Fruit fly (Drosophila melanogaster) whole organism, embryonic: Measurements from ENCODE around the gene CG14286.

Experiments
- Adf1 ChIP-seq: fragments of 200-800 bp; sonication (Bioruptor generic); IDR thresholded peaks from 2 replicates; pipeline ENCODE4 v1.3.6; 2022; ENCODE audit warnings: missing biosample characterization, missing genetic modification characterization
- CG10462 ChIP-seq: fragments of 200-800 bp; sonication (Bioruptor generic); optimal IDR thresholded peaks from 2 replicates; lab custom pipeline; 2016; ENCODE audit warnings: missing biosample characterization, missing genetic modification characterization
- CG13296 ChIP-seq: fragments of 200-800 bp; sonication (Bioruptor generic); optimal IDR thresholded peaks from 3 replicates; lab custom pipeline; 2018; ENCODE audit warnings: missing biosample characterization, mild to moderate bottlenecking, missing genetic modification characterization
- CG1529 ChIP-seq: fragments of 200-800 bp; sonication (Bioruptor generic); optimal IDR thresholded peaks from 3 replicates; lab custom pipeline; 2018; ENCODE audit warnings: missing biosample characterization, missing genetic modification characterization
- CG15479 ChIP-seq: fragments of 200-800 bp; sonication (Bioruptor generic); optimal IDR thresholded peaks from 3 replicates; lab custom pipeline; 2019; ENCODE audit warnings: missing biosample characterization, mild to moderate bottlenecking, missing genetic modification characterization, moderate library complexity
- CG1647 ChIP-seq: fragments of 200-800 bp; sonication (Bioruptor generic); optimal IDR thresholded peaks from 3 replicates; lab custom pipeline; 2016; ENCODE audit warnings: missing biosample characterization, missing genetic modification characterization
- CG17359 ChIP-seq: fragments of 200-800 bp; sonication (Bioruptor generic); optimal IDR thresholded peaks from 3 replicates; lab custom pipeline; 2018; ENCODE audit warnings: missing biosample characterization, mild to moderate bottlenecking, missing genetic modification characterization, moderate library complexity
- CG18011 ChIP-seq: fragments of 200-800 bp; sonication (Bioruptor generic); optimal IDR thresholded peaks from 2 replicates; lab custom pipeline; 2017; ENCODE audit warnings: missing biosample characterization, missing genetic modification characterization, mild to moderate bottlenecking, moderate library complexity, missing genotype
- CG31388 ChIP-seq: fragments of 200-800 bp; sonication (Bioruptor generic); optimal IDR thresholded peaks from 2 replicates; lab custom pipeline; 2016; ENCODE audit warnings: missing biosample characterization, missing genetic modification characterization
- CG3163 ChIP-seq: fragments of 200-800 bp; sonication (Bioruptor generic); optimal IDR thresholded peaks from 3 replicates; lab custom pipeline; 2016; ENCODE audit warnings: missing biosample characterization, missing genetic modification characterization
- CG43689 ChIP-seq: fragments of 200-800 bp; sonication (Bioruptor generic); IDR thresholded peaks from 2 replicates; pipeline ENCODE4 v1.3.6; 2022; ENCODE audit warnings: missing biosample characterization, missing genetic modification characterization
- CG4730 ChIP-seq: fragments of 200-800 bp; sonication (Bioruptor generic); IDR thresholded peaks from 2 replicates; pipeline ENCODE4 v1.3.6; 2022; ENCODE audit warnings: missing biosample characterization, missing genetic modification characterization
- CG6175 ChIP-seq: fragments of 200-800 bp; sonication (Bioruptor generic); IDR thresholded peaks from 3 replicates; pipeline ENCODE4 v1.3.6; 2022; ENCODE audit warnings: missing biosample characterization, missing genetic modification characterization
- CG6272 ChIP-seq: fragments of 200-800 bp; sonication (Bioruptor generic); IDR thresholded peaks from 2 replicates; pipeline ENCODE4 v1.3.6; 2022; ENCODE audit warnings: missing biosample characterization, missing genetic modification characterization
- CG7271 ChIP-seq: fragments of 200-800 bp; sonication (Bioruptor generic); optimal IDR thresholded peaks from 2 replicates; lab custom pipeline; 2018; ENCODE audit warnings: missing biosample characterization, mild to moderate bottlenecking, missing genetic modification characterization, moderate library complexity
- CG8089 ChIP-seq: fragments of 200-800 bp; sonication (Bioruptor generic); optimal IDR thresholded peaks from 3 replicates; lab custom pipeline; 2016; ENCODE audit warnings: missing biosample characterization, missing genetic modification characterization
- CG9215 ChIP-seq: fragments of 200-800 bp; sonication (Bioruptor generic); IDR thresholded peaks from 2 replicates; pipeline ENCODE4 v1.3.6; 2022; ENCODE audit warnings: missing biosample characterization, missing genetic modification characterization
- Camta ChIP-seq: fragments of 200-800 bp; sonication (Bioruptor generic); optimal IDR thresholded peaks from 2 replicates; lab custom pipeline; 2016; ENCODE audit warnings: missing biosample characterization, missing genetic modification characterization
- Hr51 ChIP-seq, 2 experiments: fragments of 200-800 bp; sonication (Bioruptor generic); optimal IDR thresholded peaks; 2 replicates in 1 of 2; 3 replicates in 1 of 2; lab custom pipeline; 2016 to 2018; ENCODE audit warnings: missing biosample characterization in 2 of 2, missing genetic modification characterization in 2 of 2, mild to moderate bottlenecking in 1 of 2, moderate library complexity in 1 of 2
- Meics ChIP-seq: fragments of 200-800 bp; sonication (Bioruptor generic); optimal IDR thresholded peaks from 2 replicates; lab custom pipeline; 2017; ENCODE audit warnings: missing biosample characterization, mild to moderate bottlenecking, missing genetic modification characterization
- NK7.1 ChIP-seq: fragments of 200-800 bp; sonication (Bioruptor generic); optimal IDR thresholded peaks from 3 replicates; lab custom pipeline; 2016; ENCODE audit warnings: missing biosample characterization, missing genetic modification characterization
- Rfx ChIP-seq: fragments of 200-800 bp; sonication (Bioruptor generic); IDR thresholded peaks from 2 replicates; pipeline ENCODE4 v1.3.6; 2022; ENCODE audit warnings: missing biosample characterization, missing genetic modification characterization
- Six4 ChIP-seq: fragments of 200-800 bp; sonication (Bioruptor generic); optimal IDR thresholded peaks from 2 replicates; lab custom pipeline; 2016; ENCODE audit warnings: missing biosample characterization, missing genetic modification characterization
- Sry-δ ChIP-seq: fragments of 200-800 bp; sonication (Bioruptor generic); optimal IDR thresholded peaks from 2 replicates; lab custom pipeline; 2016; ENCODE audit warnings: missing biosample characterization, missing genetic modification characterization
- Ssrp ChIP-seq: fragments of 200-800 bp; sonication (Bioruptor generic); optimal IDR thresholded peaks from 2 replicates; lab custom pipeline; 2018; ENCODE audit warnings: missing biosample characterization, mild to moderate bottlenecking, missing genetic modification characterization, moderate library complexity
- ara ChIP-seq: fragments of 200-800 bp; sonication (Bioruptor generic); IDR thresholded peaks from 2 replicates; pipeline ENCODE4 v1.3.6; 2022; ENCODE audit warnings: missing biosample characterization, missing genetic modification characterization
- crc ChIP-seq: fragments of 200-800 bp; sonication (Bioruptor generic); optimal IDR thresholded peaks from 2 replicates; lab custom pipeline; 2016; ENCODE audit warnings: missing biosample characterization, missing genetic modification characterization
- cwo ChIP-seq: fragments of 200-800 bp; sonication (Bioruptor generic); optimal IDR thresholded peaks from 3 replicates; lab custom pipeline; 2017; ENCODE audit warnings: missing biosample characterization, missing genetic modification characterization, mild to moderate bottlenecking, moderate library complexity, missing genetic modification reagents
- dimm ChIP-seq: fragments of 200-800 bp; sonication (Bioruptor generic); IDR thresholded peaks from 2 replicates; pipeline ENCODE4 v1.3.6; 2022; ENCODE audit warnings: missing biosample characterization, missing genetic modification characterization
- dpn ChIP-seq, 2 experiments: fragments of 200-800 bp; sonication (Bioruptor generic); optimal IDR thresholded peaks; 3 replicates each; lab custom pipeline; 2016; ENCODE audit warnings: missing biosample characterization in 2 of 2, missing genetic modification characterization in 2 of 2
- fd102C ChIP-seq: fragments of 200-800 bp; sonication (Bioruptor generic); optimal IDR thresholded peaks from 2 replicates; lab custom pipeline; 2018; ENCODE audit warnings: missing biosample characterization, mild to moderate bottlenecking, missing genetic modification characterization, moderate library complexity
- gfzf ChIP-seq: fragments of 200-800 bp; sonication (Bioruptor generic); optimal IDR thresholded peaks from 2 replicates; lab custom pipeline; 2016; ENCODE audit warnings: missing biosample characterization, mild to moderate bottlenecking, missing genetic modification characterization, moderate library complexity
- h ChIP-seq: fragments of >200 bp; optimal IDR thresholded peaks from 2 replicates; lab custom pipeline; 2017
- ind ChIP-seq: fragments of 200-800 bp; sonication (Bioruptor generic); optimal IDR thresholded peaks from 3 replicates; lab custom pipeline; 2016; ENCODE audit warnings: missing biosample characterization, missing genetic modification characterization
- inv ChIP-seq: fragments of 200-800 bp; sonication (Bioruptor generic); IDR thresholded peaks from 2 replicates; pipeline ENCODE4 v1.3.6; 2022; ENCODE audit warnings: missing biosample characterization, missing genetic modification characterization; ENCODE audit not compliant: partially characterized antibody
- jigr1 ChIP-seq: fragments of 200-800 bp; sonication (Bioruptor generic); IDR thresholded peaks from 3 replicates; pipeline ENCODE4 v1.3.6; 2022; ENCODE audit warnings: missing biosample characterization, missing genetic modification characterization
- klu ChIP-seq: fragments of 200-800 bp; sonication (Bioruptor generic); IDR thresholded peaks from 2 replicates; pipeline ENCODE4 v1.3.6; 2022; ENCODE audit warnings: missing biosample characterization, missing genetic modification characterization
- lbe ChIP-seq: fragments of 200-800 bp; sonication (Bioruptor generic); optimal IDR thresholded peaks from 2 replicates; lab custom pipeline; 2016; ENCODE audit warnings: missing biosample characterization, mild to moderate bottlenecking, missing genetic modification characterization
- maf-S ChIP-seq: fragments of 200-800 bp; sonication (Bioruptor generic); optimal IDR thresholded peaks from 2 replicates; lab custom pipeline; 2016; ENCODE audit warnings: missing biosample characterization, missing genetic modification characterization
- nerfin-2 ChIP-seq: fragments of 200-800 bp; sonication (Bioruptor generic); IDR thresholded peaks from 2 replicates; pipeline ENCODE4 v1.3.6; 2022; ENCODE audit warnings: missing biosample characterization, missing genetic modification characterization; ENCODE audit not compliant: partially characterized antibody
- nom ChIP-seq: fragments of 200-800 bp; sonication (Bioruptor generic); optimal IDR thresholded peaks from 2 replicates; lab custom pipeline; 2017; ENCODE audit warnings: missing biosample characterization, missing genetic modification characterization, mild to moderate bottlenecking, moderate library complexity, missing genetic modification reagents
- phol ChIP-seq: fragments of 200-800 bp; sonication (Bioruptor generic); optimal IDR thresholded peaks from 3 replicates; lab custom pipeline; 2018; ENCODE audit warnings: missing biosample characterization, mild to moderate bottlenecking, missing genetic modification characterization, moderate library complexity
- pzg ChIP-seq: fragments of 200-800 bp; sonication (Bioruptor generic); optimal IDR thresholded peaks from 3 replicates; lab custom pipeline; 2018; ENCODE audit warnings: missing biosample characterization, mild to moderate bottlenecking, missing genetic modification characterization, moderate library complexity
- rib ChIP-seq: fragments of 200-800 bp; sonication (Bioruptor generic); IDR thresholded peaks from 2 replicates; pipeline ENCODE4 v1.3.6; 2022; ENCODE audit warnings: missing biosample characterization, missing genetic modification characterization
- ro ChIP-seq: fragments of 200-800 bp; sonication (Bioruptor generic); IDR thresholded peaks from 2 replicates; pipeline ENCODE4 v1.3.6; 2022; ENCODE audit warnings: missing biosample characterization, missing genetic modification characterization
- scrt ChIP-seq: fragments of 200-800 bp; sonication (Bioruptor generic); optimal IDR thresholded peaks from 2 replicates; lab custom pipeline; 2018; ENCODE audit warnings: missing biosample characterization, mild to moderate bottlenecking, missing genetic modification characterization, moderate library complexity
- sens-2 ChIP-seq: fragments of 200-800 bp; sonication (Bioruptor generic); IDR thresholded peaks from 2 replicates; pipeline ENCODE4 v1.3.6; 2022; ENCODE audit warnings: missing biosample characterization, missing genetic modification characterization
- trh ChIP-seq: fragments of 200-800 bp; sonication (Bioruptor generic); optimal IDR thresholded peaks from 2 replicates; lab custom pipeline; 2016; ENCODE audit warnings: missing biosample characterization, missing genetic modification characterization
- usp ChIP-seq: fragments of >200 bp; optimal IDR thresholded peaks from 2 replicates; lab custom pipeline; 2017; ENCODE audit warnings: missing biosample characterization, missing genetic modification characterization
- vfl ChIP-seq: fragments of 200-800 bp; sonication (Bioruptor generic); optimal IDR thresholded peaks from 2 replicates; lab custom pipeline; 2016; ENCODE audit warnings: missing biosample characterization, missing genetic modification characterization

CG14286 gene

DNA sequence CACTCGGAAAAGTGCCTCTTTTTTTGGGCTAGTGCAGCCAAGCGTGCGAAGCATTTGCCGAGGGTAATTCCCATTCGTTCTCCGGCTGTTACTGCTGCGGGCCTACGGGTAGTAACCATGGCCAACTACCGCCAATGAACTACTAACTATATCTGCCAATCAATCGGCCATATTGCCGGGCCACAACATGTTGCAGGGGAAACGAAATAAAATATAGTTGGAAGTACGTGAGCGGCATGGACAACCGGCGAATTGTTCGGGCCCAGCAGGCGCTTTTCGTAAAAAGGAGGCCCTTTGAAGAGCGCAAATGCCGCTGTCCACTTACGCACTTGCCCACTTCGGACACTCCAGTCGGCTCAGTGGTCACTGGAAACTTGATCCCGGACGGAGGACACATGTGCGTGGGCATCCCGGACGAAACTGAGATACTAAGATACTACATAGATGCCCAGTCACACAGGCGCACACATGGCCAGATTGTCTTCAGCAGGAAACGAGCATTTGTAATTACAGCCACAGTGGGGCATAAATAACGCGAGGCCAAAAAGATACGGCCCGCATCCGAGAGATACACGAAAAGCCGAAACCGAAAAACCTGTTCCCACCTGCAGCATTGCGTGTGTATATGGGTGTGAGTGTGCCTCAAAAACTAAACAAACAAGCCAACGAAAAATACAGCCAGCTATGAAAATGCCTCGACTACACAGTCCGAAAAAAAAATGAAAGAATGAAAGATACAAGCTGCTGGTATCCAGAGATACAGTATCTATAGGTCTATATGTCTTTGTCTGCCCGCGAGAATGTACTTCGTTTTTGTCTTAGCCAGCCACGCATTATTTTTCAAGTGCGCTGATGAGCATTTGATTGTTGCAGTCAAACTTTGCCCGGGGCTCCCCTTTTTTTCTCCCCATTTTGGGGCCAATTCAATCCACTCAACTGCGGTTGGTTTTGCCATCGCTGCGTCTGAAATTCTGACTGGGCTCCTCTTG lies 36.2 kb upstream of the CG14286 start (continued):
- no peak for TF ChIP-seq pzg (GFP tag; lab: Kevin White, UChicago)
- TF ChIP-seq ara (GFP tag; lab: Robert Waterston, UW): 0 out of 2 replicates have a peak, but pooled peaks have one; percentile 22
- no peak for TF ChIP-seq nerfin-2
- TF ChIP-seq crc (GFP tag; lab: Kevin White, UChicago): no peak
- TF ChIP-seq CG43689 (GFP tag; lab: Robert Waterston, UW): no peak
- peak; percentile 36 for TF ChIP-seq Meics (GFP tag; lab: Kevin White, UChicago)
- TF ChIP-seq dpn (GFP tag; optimal IDR thresholded peaks at IDR 0.05; lab: Kevin White, UChicago): peak in 1 of 2 experiments; percentile 15
- no peak for TF ChIP-seq rib
- TF ChIP-seq vfl (GFP tag; lab: Kevin White, UChicago): no peak
- no peak for TF ChIP-seq NK7.1
- no peak for TF ChIP-seq trh (GFP tag; lab: Kevin White, UChicago)
- no peak for TF ChIP-seq nom (GFP tag; lab: Kevin White, UChicago)
- TF ChIP-seq inv (GFP tag; lab: Robert Waterston, UW): no peak
- TF ChIP-seq CG13296: no peak
- no peak for TF ChIP-seq lbe (GFP tag; lab: Kevin White, UChicago)
- TF ChIP-seq Hr51 (GFP tag; optimal IDR thresholded peaks at IDR 0.05; lab: Kevin White, UChicago): peak in 1 of 2 experiments; percentile 6
- TF ChIP-seq scrt (GFP tag; lab: Kevin White, UChicago): no peak
- no peak for TF ChIP-seq Sry-δ (GFP tag; lab: Kevin White, UChicago)
- TF ChIP-seq sens-2 (GFP tag; lab: Robert Waterston, UW): no peak
- no peak for TF ChIP-seq h (lab: Kevin White, UChicago)
- TF ChIP-seq CG6272: no peak
- no peak for TF ChIP-seq CG10462
- TF ChIP-seq ro (GFP tag; lab: Robert Waterston, UW): no peak
- no peak for TF ChIP-seq Camta (GFP tag; lab: Kevin White, UChicago)
- no peak for TF ChIP-seq CG18011 (GFP tag; lab: Kevin White, UChicago)
- no peak for TF ChIP-seq Six4
- TF ChIP-seq CG31388 (GFP tag; lab: Kevin White, UChicago): no peak
- no peak for TF ChIP-seq usp
- TF ChIP-seq ind (GFP tag; lab: Kevin White, UChicago): peak; percentile 33
- TF ChIP-seq CG6175 (GFP tag; lab: Robert Waterston, UW): no peak; the same call in 2 of the 3 replicates
- TF ChIP-seq CG3163 (GFP tag; lab: Kevin White, UChicago): no peak
- TF ChIP-seq klu (GFP tag; lab: Robert Waterston, UW): no peak
- peak; percentile 8 for TF ChIP-seq CG1529 (GFP tag; lab: Kevin White, UChicago)
- no peak for TF ChIP-seq CG15479 (GFP tag; lab: Kevin White, UChicago)
- TF ChIP-seq dimm: no peak
- no peak for TF ChIP-seq CG4730 (GFP tag; lab: Robert Waterston, UW)
- no peak for TF ChIP-seq Adf1 (GFP tag; lab: Robert Waterston, UW)
- TF ChIP-seq maf-S (GFP tag; lab: Kevin White, UChicago): no peak
- peak; percentile 41 for TF ChIP-seq CG17359 (tag; lab: Kevin White, UChicago)
- TF ChIP-seq fd102C (GFP tag; lab: Kevin White, UChicago): no peak
- TF ChIP-seq gfzf (GFP tag; lab: Kevin White, UChicago): no peak
- TF ChIP-seq phol (tag; lab: Kevin White, UChicago): peak; percentile 7
- no peak for TF ChIP-seq CG1647 (GFP tag; lab: Kevin White, UChicago)
- no peak for TF ChIP-seq jigr1 (GFP tag; lab: Robert Waterston, UW)
- no peak for TF ChIP-seq CG9215 (GFP tag; lab: Robert Waterston, UW)
- no peak for TF ChIP-seq CG7271 (tag; lab: Kevin White, UChicago)
- peak; percentile 16 for TF ChIP-seq cwo (GFP tag; lab: Kevin White, UChicago)
- TF ChIP-seq Rfx (GFP tag; lab: Robert Waterston, UW): no peak
- TF ChIP-seq CG8089: no peak
- no peak for TF ChIP-seq Ssrp (tag; lab: Kevin White, UChicago)
